Fruit fly (Drosophila melanogaster): ENCODE results near the gene CG31710.

- TF ChIP-seq CG7101 (tag; optimal IDR thresholded peaks at IDR 0.05) (no peak), cnc (optimal IDR thresholded peaks at IDR 0.05) (no peak), CG1620 (GFP tag; optimal IDR thresholded peaks at IDR 0.05) (no peak), CG12768 (GFP tag; optimal IDR thresholded peaks at IDR 0.05) (no peak)
Measured at dm6 chr2L:9677101-9677500, 28.7 kb downstream of the CG31710 start.

All from whole organism, adult.